Worm (Caenorhabditis elegans): ENCODE results near the gene irg-8.

DNA sequence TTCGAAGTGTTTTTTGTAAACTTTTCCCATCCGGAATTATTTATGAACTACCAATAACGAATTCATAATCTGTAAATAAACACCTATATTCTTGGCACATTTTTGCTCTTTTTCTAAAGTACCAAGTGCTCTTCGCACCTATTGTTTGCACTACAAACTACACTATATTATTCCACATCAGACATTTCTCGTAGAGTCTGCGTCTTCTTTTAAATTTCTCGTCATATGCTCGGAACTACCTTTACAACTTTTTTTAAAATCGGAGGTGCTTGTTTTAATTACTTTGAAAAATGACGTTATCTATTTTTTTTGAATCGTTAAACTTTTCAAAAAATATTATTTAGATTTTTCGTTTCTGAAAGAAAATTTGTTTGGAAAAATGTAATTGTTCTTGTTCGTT is 47.3 kb upstream of the irg-8 start, which contains the start of gene nhr-201:
- no peak for TF ChIP-seq ceh-9 (tag; optimal IDR thresholded peaks at IDR 0.05)
- TF ChIP-seq dmd-4 (tag; optimal IDR thresholded peaks at IDR 0.05; ENCODE audit: borderline replicate concordance): no peak
- TF ChIP-seq K02D7.2 (tag; optimal IDR thresholded peaks at IDR 0.05): no peak
- TF ChIP-seq sdc-2 (tag; optimal IDR thresholded peaks at IDR 0.05): no peak
- no peak for TF ChIP-seq rnt-1 (tag; optimal IDR thresholded peaks at IDR 0.05)
- no peak for TF ChIP-seq pax-1 (tag; optimal IDR thresholded peaks at IDR 0.05)
